Worm (Caenorhabditis elegans) whole organism, L2 larva: ENCODE results near the gene srh-199.

ENCODE experiments used
- blmp-1 ChIP-seq: sonication (generic microtip); optimal IDR thresholded peaks from 2 replicates; lab custom pipeline; 2017; ENCODE audit warnings: missing genetic modification characterization, mild to moderate bottlenecking, missing compliant biosample characterization, antibody characterized with exemption, moderate library complexity; ENCODE audit not compliant: insufficient read depth
- elt-3 ChIP-seq: sonication (generic microtip); optimal IDR thresholded peaks from 2 replicates; lab custom pipeline; 2017; ENCODE audit warnings: missing biosample characterization, missing genetic modification characterization
- lin-39 ChIP-seq: fragments of 150-350 bp; optimal IDR thresholded peaks from 2 replicates; lab custom pipeline; 2014; ENCODE audit warnings: missing biosample characterization, missing genetic modification reagents, missing genetic modification characterization
- mdl-1 ChIP-seq, 2 experiments: fragments of 150-350 bp in 1 of 2; sonication (generic microtip) in 1 of 2; optimal IDR thresholded peaks; 2 replicates each; lab custom pipeline; 2017; ENCODE audit warnings: missing biosample characterization in 2 of 2, missing genetic modification characterization in 2 of 2
- nhr-10 ChIP-seq: sonication (generic microtip); optimal IDR thresholded peaks from 2 replicates; lab custom pipeline; 2017; ENCODE audit warnings: missing biosample characterization, missing genetic modification characterization
- nhr-11 ChIP-seq: fragments of 150-350 bp; optimal IDR thresholded peaks from 2 replicates; lab custom pipeline; 2014; ENCODE audit warnings: missing biosample characterization, missing genetic modification characterization
- nhr-12 ChIP-seq: fragments of 150-350 bp; optimal IDR thresholded peaks from 2 replicates; lab custom pipeline; 2014; ENCODE audit warnings: missing biosample characterization, missing genetic modification characterization
- nhr-21 ChIP-seq: fragments of 150-350 bp; optimal IDR thresholded peaks from 2 replicates; lab custom pipeline; 2014; ENCODE audit warnings: missing biosample characterization, missing genetic modification characterization
- nhr-23 ChIP-seq: fragments of 150-350 bp; optimal IDR thresholded peaks from 2 replicates; lab custom pipeline; 2014; ENCODE audit warnings: missing biosample characterization, missing genetic modification reagents, missing genetic modification characterization
- nhr-237 ChIP-seq: fragments of 150-350 bp; optimal IDR thresholded peaks from 2 replicates; lab custom pipeline; 2014; ENCODE audit warnings: missing biosample characterization, missing genetic modification characterization
- nhr-77 ChIP-seq: fragments of 150-350 bp; optimal IDR thresholded peaks from 2 replicates; lab custom pipeline; 2014; ENCODE audit warnings: missing biosample characterization, missing genetic modification characterization
- unc-62 ChIP-seq: fragments of 150-350 bp; optimal IDR thresholded peaks from 2 replicates; lab custom pipeline; 2014; ENCODE audit warnings: missing biosample characterization, missing genetic modification reagents, missing genetic modification characterization
- ztf-4 ChIP-seq: fragments of 150-350 bp; optimal IDR thresholded peaks from 2 replicates; lab custom pipeline; 2014; ENCODE audit warnings: missing biosample characterization, missing genetic modification characterization

ce11 chrV:1725353-1725752 lies 26.0 kb downstream of the srh-199 start, which contains the start of gene sri-27:
- TF ChIP-seq nhr-11 (no peak), nhr-21 (no peak), ztf-4 (tag; lab: Kevin White, UChicago) (no peak), lin-39 (tag; lab: Kevin White, UChicago) (no peak), nhr-12 (tag; lab: Kevin White, UChicago) (no peak), nhr-237 (tag; lab: Kevin White, UChicago) (no peak), unc-62 (GFP tag; lab: Kevin White, UChicago) (no peak), elt-3 (no peak), mdl-1 (tag; optimal IDR thresholded peaks at IDR 0.05; lab: Kevin White, UChicago) (no peak), nhr-23 (tag; lab: Kevin White, UChicago) (no peak), nhr-77 (no peak), blmp-1 (tag; lab: Kevin White, UChicago) (no peak), nhr-10 (tag; lab: Kevin White, UChicago) (no peak)
